Fruit fly (Drosophila melanogaster): Measurements from ENCODE around the gene CG31036.

DNA sequence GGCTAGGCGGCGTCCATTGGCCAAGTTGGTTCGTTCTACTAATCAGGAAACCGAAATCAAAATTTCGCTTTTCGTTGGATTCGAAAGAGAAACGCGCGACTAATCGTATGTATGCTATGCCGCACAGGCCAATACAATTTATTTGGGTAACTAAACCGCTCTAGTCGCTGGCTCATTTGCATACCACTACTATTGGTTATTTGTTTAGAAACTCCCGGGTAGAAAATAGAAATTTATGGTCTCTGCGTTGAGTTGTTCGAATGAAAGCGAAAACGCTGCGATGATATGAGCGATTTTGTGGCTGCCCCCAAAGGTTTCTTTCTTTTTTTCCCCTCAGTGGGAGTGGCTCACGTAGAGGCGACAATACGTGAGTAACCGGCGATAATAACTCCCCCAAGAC, 14.9 kb upstream of the CG31036 start:
- no peak for TF ChIP-seq Ravus (GFP tag; IDR thresholded peaks at IDR 0.05)
- no peak for TF ChIP-seq Oli (tag; optimal IDR thresholded peaks at IDR 0.05)
- no peak for TF ChIP-seq Xbp1 (GFP tag; optimal IDR thresholded peaks at IDR 0.05)
- TF ChIP-seq Hr51 (GFP tag; optimal IDR thresholded peaks at IDR 0.05), result no peak
- no peak for TF ChIP-seq Side (GFP tag; optimal IDR thresholded peaks at IDR 0.05)
- TF ChIP-seq ewg (GFP tag; optimal IDR thresholded peaks at IDR 0.05), result no peak
- TF ChIP-seq CG4730 (GFP tag; IDR thresholded peaks at IDR 0.05), result no peak
- TF ChIP-seq luna (GFP tag; optimal IDR thresholded peaks at IDR 0.05), result no peak
- TF ChIP-seq CG2875 (GFP tag; optimal IDR thresholded peaks at IDR 0.05), result no peak
- no peak for TF ChIP-seq CG6272 (GFP tag; IDR thresholded peaks at IDR 0.05)
- no peak for TF ChIP-seq h (optimal IDR thresholded peaks at IDR 0.05)
- TF ChIP-seq dpn (GFP tag; optimal IDR thresholded peaks at IDR 0.05), result no peak
- no peak for TF ChIP-seq CG9437 (GFP tag; optimal IDR thresholded peaks at IDR 0.05)
- no peak for TF ChIP-seq CG10366 (GFP tag; IDR thresholded peaks at IDR 0.05)
